Worm (Caenorhabditis elegans): ENCODE results near the gene ubc-7.

ubc-7 gene

ce11 chrIII:9614211-9614610, 16.8 kb downstream of the ubc-7 start, which contains the start of the genes pri-1 and F58A4.6:
Gene pri-1 (minus strand): TSS chrIII:9614281.
Gene F58A4.6 (plus strand): TSS chrIII:9614482.
- TF ChIP-seq ceh-82 (tag; optimal IDR thresholded peaks at IDR 0.05) (no peak), gmeb-1 (tag; optimal IDR thresholded peaks at IDR 0.05) (peak; percentile 84), C34F6.9 (tag; optimal IDR thresholded peaks at IDR 0.05) (peak; percentile 68), ama-1 (optimal IDR thresholded peaks at IDR 0.05) (no peak), lin-13 (GFP tag; optimal IDR thresholded peaks at IDR 0.05) (no peak), nhr-237 (tag; optimal IDR thresholded peaks at IDR 0.05) (no peak), elt-1 (tag; optimal IDR thresholded peaks at IDR 0.05) (no peak), lin-39 (tag; optimal IDR thresholded peaks at IDR 0.05) (no peak), aly-2 (tag; optimal IDR thresholded peaks at IDR 0.05) (no peak), mab-5 (tag; optimal IDR thresholded peaks at IDR 0.05) (no peak), unc-55 (GFP tag; optimal IDR thresholded peaks at IDR 0.05) (no peak), sma-9 (GFP tag; optimal IDR thresholded peaks at IDR 0.05) (no peak), sma-9 (tag; optimal IDR thresholded peaks at IDR 0.05) (no peak)

ce11 chrIII:9612097-9612496, 18.9 kb downstream of the ubc-7 start, which contains the start of gene bbs-4:
Gene bbs-4 (minus strand): TSS chrIII:9612197.
- TF ChIP-seq ceh-16 (tag; optimal IDR thresholded peaks at IDR 0.05) = no peak
- TF ChIP-seq peb-1 (tag; optimal IDR thresholded peaks at IDR 0.05) = no peak
- TF ChIP-seq zag-1 (tag; optimal IDR thresholded peaks at IDR 0.05) = no peak
- no peak for TF ChIP-seq nhr-12 (tag; optimal IDR thresholded peaks at IDR 0.05)
- TF ChIP-seq lin-39 (tag; optimal IDR thresholded peaks at IDR 0.05) = no peak
- TF ChIP-seq nhr-77 (tag; optimal IDR thresholded peaks at IDR 0.05) = no peak
- no peak for TF ChIP-seq sma-9 (GFP tag; optimal IDR thresholded peaks at IDR 0.05)
- no peak for TF ChIP-seq sma-9 (tag; optimal IDR thresholded peaks at IDR 0.05)
- TF ChIP-seq nhr-11 (tag; optimal IDR thresholded peaks at IDR 0.05) = no peak

ce11 chrIII:9608650-9609049, 22.3 kb downstream of the ubc-7 start, which contains the start of gene clec-161:
Gene clec-161 (minus strand): TSS chrIII:9608750.
- TF ChIP-seq nhr-6 (tag; optimal IDR thresholded peaks at IDR 0.05) = no peak
- TF ChIP-seq C34F6.9 (tag; optimal IDR thresholded peaks at IDR 0.05) = no peak
- no peak for TF ChIP-seq Y55F3AM.14 (GFP tag; optimal IDR thresholded peaks at IDR 0.05)
- TF ChIP-seq mab-5 (tag; optimal IDR thresholded peaks at IDR 0.05) = no peak
- no peak for TF ChIP-seq blmp-1 (tag; optimal IDR thresholded peaks at IDR 0.05; ENCODE audit: insufficient read depth)
- TF ChIP-seq aly-2 (tag; optimal IDR thresholded peaks at IDR 0.05) = no peak
- no peak for TF ChIP-seq snpc-4 (tag; optimal IDR thresholded peaks at IDR 0.05)
- no peak for TF ChIP-seq skn-1 (tag; optimal IDR thresholded peaks at IDR 0.05)
- TF ChIP-seq nhr-21 (tag; optimal IDR thresholded peaks at IDR 0.05) = no peak
- no peak for TF ChIP-seq ztf-11 (tag; optimal IDR thresholded peaks at IDR 0.05)
- TF ChIP-seq sma-9 (GFP tag; optimal IDR thresholded peaks at IDR 0.05) = no peak
- no peak for TF ChIP-seq sma-9 (tag; optimal IDR thresholded peaks at IDR 0.05)
- TF ChIP-seq R02D3.7 (tag; optimal IDR thresholded peaks at IDR 0.05) = no peak
- TF ChIP-seq fos-1 (tag; optimal IDR thresholded peaks at IDR 0.05) = no peak
- TF ChIP-seq elt-1 (tag; optimal IDR thresholded peaks at IDR 0.05) = no peak
- TF ChIP-seq sem-4 (tag; optimal IDR thresholded peaks at IDR 0.05) = no peak
- TF ChIP-seq gmeb-1 (tag; optimal IDR thresholded peaks at IDR 0.05) = no peak
- TF ChIP-seq unc-39 (tag; optimal IDR thresholded peaks at IDR 0.05) = no peak
- no peak for TF ChIP-seq zag-1 (tag; optimal IDR thresholded peaks at IDR 0.05)

ce11 chrIII:9600645-9601044, 30.3 kb downstream of the ubc-7 start, which contains the start of gene F58A4.2:
Gene F58A4.2 (minus strand): TSS chrIII:9600745.
- TF ChIP-seq elt-3 (tag; optimal IDR thresholded peaks at IDR 0.05) (no peak), sma-9 (GFP tag; optimal IDR thresholded peaks at IDR 0.05) (no peak), sma-9 (tag; optimal IDR thresholded peaks at IDR 0.05) (no peak), C34F6.9 (tag; optimal IDR thresholded peaks at IDR 0.05) (no peak)

- TF ChIP-seq nhr-129 (tag; optimal IDR thresholded peaks at IDR 0.05) (no peak), mdl-1 (tag; optimal IDR thresholded peaks at IDR 0.05) (no peak), mbf-1 (tag; optimal IDR thresholded peaks at IDR 0.05) (no peak), nhr-6 (tag; optimal IDR thresholded peaks at IDR 0.05) (no peak), ztf-11 (tag; optimal IDR thresholded peaks at IDR 0.05) (no peak), snpc-4 (tag; optimal IDR thresholded peaks at IDR 0.05) (no peak), elt-3 (tag; optimal IDR thresholded peaks at IDR 0.05) (no peak), egl-27 (tag; optimal IDR thresholded peaks at IDR 0.05) (no peak)
Observed at ce11 chrIII:9598168-9598567, 32.8 kb downstream of the ubc-7 start, which contains the start of gene F58A4.1. Gene F58A4.1 (plus strand): TSS chrIII:9598468.

All from whole organism, L2 larva.